Worm (Caenorhabditis elegans) whole organism, midembryonic: ENCODE data around the gene col-123.

Source experiments
- T22C8.4 ChIP-seq: fragments of 200-800 bp; sonication (Bioruptor generic); IDR thresholded peaks from 2 replicates; pipeline ENCODE4 v1.3.6; 2022; ENCODE audit warnings: missing genetic modification characterization, missing compliant biosample characterization
- cog-1 ChIP-seq: sonication (generic microtip); optimal IDR thresholded peaks from 2 replicates; lab custom pipeline; 2016; ENCODE audit warnings: missing genetic modification characterization, missing compliant biosample characterization
- med-1 ChIP-seq: sonication (generic microtip); optimal IDR thresholded peaks from 2 replicates; lab custom pipeline; 2017; ENCODE audit warnings: missing genetic modification characterization, mild to moderate bottlenecking, missing compliant biosample characterization, antibody characterized with exemption, missing genetic modification reagents; ENCODE audit not compliant: insufficient read depth
- tab-1 ChIP-seq: fragments of 200-800 bp; sonication (Bioruptor generic); IDR thresholded peaks from 2 replicates; pipeline ENCODE4 v1.3.6; 2022; ENCODE audit warnings: missing genetic modification characterization, missing compliant biosample characterization

ce11 chrIV:9854952-9855351 is 33.2 kb downstream of the col-123 start:
- TF ChIP-seq med-1 (no peak), cog-1 (tag; lab: Kevin White, UChicago) (no peak), tab-1 (GFP tag; lab: Robert Waterston, UW) (no peak), T22C8.4 (GFP tag; lab: Robert Waterston, UW) (no peak)
